Fruit fly (Drosophila melanogaster): ENCODE measurements around the gene Pkc98E.
A peak's percentile ranks its signal among the peaks of the same experiment; 100 is the strongest.

The Pkc98E gene

dm6 chr3R:29039704-29040430, 911 bp downstream of the Pkc98E start (continued):
- TF ChIP-seq CG9817 (tag; optimal IDR thresholded peaks at IDR 0.05) (peak; percentile 36), Trl (optimal IDR thresholded peaks at IDR 0.05) (no peak), Trl (GFP tag; optimal IDR thresholded peaks at IDR 0.05) (peak; percentile 44), Sox100B (GFP tag; optimal IDR thresholded peaks at IDR 0.05) (no peak), danr (GFP tag; IDR thresholded peaks at IDR 0.05) (no peak), run (tag; optimal IDR thresholded peaks at IDR 0.05) (no peak), CG10366 (GFP tag; IDR thresholded peaks at IDR 0.05) (no peak), fu2 (GFP tag; optimal IDR thresholded peaks at IDR 0.05) (peak; percentile 26), Asciz (GFP tag; optimal IDR thresholded peaks at IDR 0.05) (no peak), cwo (GFP tag; optimal IDR thresholded peaks at IDR 0.05) (no peak), dmrt99B (tag; optimal IDR thresholded peaks at IDR 0.05) (no peak), CG17568 (GFP tag; optimal IDR thresholded peaks at IDR 0.05) (no peak), nmo (GFP tag; optimal IDR thresholded peaks at IDR 0.05) (no peak), Taf1 (GFP tag; IDR thresholded peaks at IDR 0.05) (no peak), Dp (GFP tag; optimal IDR thresholded peaks at IDR 0.05) (peak; percentile 57), Aef1 (GFP tag; IDR thresholded peaks at IDR 0.05) (no peak), GATAe (GFP tag; conservative IDR thresholded peaks at IDR 0.05) (no peak), Max (GFP tag; optimal IDR thresholded peaks at IDR 0.05) (peak; percentile 46), Eip74EF (GFP tag; optimal IDR thresholded peaks at IDR 0.05) (no peak), D19B (GFP tag; optimal IDR thresholded peaks at IDR 0.05) (no peak), Deaf1 (tag; optimal IDR thresholded peaks at IDR 0.05) (no peak), psq (GFP tag; optimal IDR thresholded peaks at IDR 0.05) (no peak), CG34224 (GFP tag; IDR thresholded peaks at IDR 0.05; ENCODE audit: partially characterized antibody) (peak; percentile 8; the same call in 1 of the 3 replicates), Antp (GFP tag; optimal IDR thresholded peaks at IDR 0.05) (peak; percentile 10), Ets65A (GFP tag) (peak; percentile 15), CG43689 (GFP tag; IDR thresholded peaks at IDR 0.05) (no peak), dysf (GFP tag; IDR thresholded peaks at IDR 0.05) (0 out of 3 replicates have a peak, but pooled peaks have one; percentile 8), CG2116 (GFP tag; optimal IDR thresholded peaks at IDR 0.05) (peak; percentile 25), inv (GFP tag; IDR thresholded peaks at IDR 0.05; ENCODE audit: partially characterized antibody) (no peak), org-1 (GFP tag; optimal IDR thresholded peaks at IDR 0.05) (no peak), CG11695 (GFP tag; IDR thresholded peaks at IDR 0.05) (no peak), ap (GFP tag; IDR thresholded peaks at IDR 0.05) (no peak), kni (GFP tag; optimal IDR thresholded peaks at IDR 0.05) (no peak), abd-A (tag; optimal IDR thresholded peaks at IDR 0.05) (no peak), CG16815 (GFP tag; optimal IDR thresholded peaks at IDR 0.05) (no peak), CG15514 (GFP tag; optimal IDR thresholded peaks at IDR 0.05) (peak; percentile 56), lola (GFP tag; optimal IDR thresholded peaks at IDR 0.05) (no peak), CG4282 (GFP tag; optimal IDR thresholded peaks at IDR 0.05) (peak; percentile 23), CG7357 (GFP tag; IDR thresholded peaks at IDR 0.05) (no peak), Rfx (GFP tag; IDR thresholded peaks at IDR 0.05) (peak; percentile 69), Hand (GFP tag; optimal IDR thresholded peaks at IDR 0.05) (no peak), TFAM (GFP tag; optimal IDR thresholded peaks at IDR 0.05) (no peak), CG30431 (GFP tag; optimal IDR thresholded peaks at IDR 0.05) (no peak), Sox102F (GFP tag; optimal IDR thresholded peaks at IDR 0.05) (peak; percentile 37), twi (tag; optimal IDR thresholded peaks at IDR 0.05) (no peak), C15 (GFP tag; IDR thresholded peaks at IDR 0.05) (no peak), ind (GFP tag; optimal IDR thresholded peaks at IDR 0.05) (peak; percentile 39), CG12659 (GFP tag; optimal IDR thresholded peaks at IDR 0.05) (peak; percentile 43), CG4730 (GFP tag; IDR thresholded peaks at IDR 0.05) (no peak), CG3838 (GFP tag; optimal IDR thresholded peaks at IDR 0.05) (no peak)
